Fruit fly (Drosophila melanogaster) whole organism, embryonic: ENCODE results near the gene CG43062.
A peak's percentile ranks its signal among the peaks of the same experiment; 100 is the strongest.

Experiments
- Antp ChIP-seq: fragments of 200-800 bp; sonication (Bioruptor generic); optimal IDR thresholded peaks from 3 replicates; lab custom pipeline; 2016; ENCODE audit warnings: missing biosample characterization, missing genetic modification characterization
- Atf3 ChIP-seq: fragments of 200-800 bp; sonication (Bioruptor generic); optimal IDR thresholded peaks from 3 replicates; lab custom pipeline; 2016; ENCODE audit warnings: missing biosample characterization, missing genetic modification characterization
- B-H1 ChIP-seq: fragments of 200-800 bp; sonication (Bioruptor generic); IDR thresholded peaks from 3 replicates; pipeline ENCODE4 v1.3.6; 2022; ENCODE audit warnings: missing biosample characterization, missing genetic modification characterization
- B-H2 ChIP-seq: fragments of 200-800 bp; sonication (Bioruptor generic); optimal IDR thresholded peaks from 2 replicates; lab custom pipeline; 2018; ENCODE audit warnings: missing biosample characterization, mild to moderate bottlenecking, missing genetic modification characterization
- Blimp-1 ChIP-seq: fragments of 200-800 bp; sonication (Bioruptor generic); optimal IDR thresholded peaks from 3 replicates; lab custom pipeline; 2018; ENCODE audit warnings: missing biosample characterization, missing genetic modification characterization, mild to moderate bottlenecking, moderate library complexity, missing genetic modification reagents
- CG10321 ChIP-seq: fragments of 200-800 bp; sonication (Bioruptor generic); IDR thresholded peaks from 2 replicates; pipeline ENCODE4 v1.3.6; 2022; ENCODE audit warnings: missing biosample characterization, missing genetic modification characterization
- CG11695 ChIP-seq: fragments of 200-800 bp; sonication (Bioruptor generic); IDR thresholded peaks from 3 replicates; pipeline ENCODE4 v1.3.6; 2022; ENCODE audit warnings: missing biosample characterization, missing genetic modification characterization
- CG12155 ChIP-seq: fragments of 200-800 bp; sonication (Bioruptor generic); optimal IDR thresholded peaks from 3 replicates; lab custom pipeline; 2016; ENCODE audit warnings: missing biosample characterization, missing genetic modification characterization
- CG15269 ChIP-seq: fragments of 200-800 bp; sonication (Bioruptor generic); optimal IDR thresholded peaks from 2 replicates; lab custom pipeline; 2018; ENCODE audit warnings: missing biosample characterization, mild to moderate bottlenecking, missing genetic modification characterization, moderate library complexity
- CG15514 ChIP-seq: fragments of 200-800 bp; sonication (Bioruptor generic); optimal IDR thresholded peaks from 3 replicates; lab custom pipeline; 2017; ENCODE audit warnings: missing biosample characterization, missing genetic modification characterization, mild to moderate bottlenecking, moderate library complexity, missing genetic modification reagents
- CG1603 ChIP-seq: fragments of 200-800 bp; sonication (Bioruptor generic); optimal IDR thresholded peaks from 2 replicates; lab custom pipeline; 2019; ENCODE audit warnings: missing biosample characterization, mild to moderate bottlenecking, missing genetic modification characterization, moderate library complexity
- CG1647 ChIP-seq: fragments of 200-800 bp; sonication (Bioruptor generic); optimal IDR thresholded peaks from 3 replicates; lab custom pipeline; 2016; ENCODE audit warnings: missing biosample characterization, missing genetic modification characterization
- CG33557 ChIP-seq: fragments of 200-800 bp; sonication (Bioruptor generic); optimal IDR thresholded peaks from 2 replicates; lab custom pipeline; 2019; ENCODE audit warnings: missing biosample characterization, mild to moderate bottlenecking, missing genetic modification characterization, moderate library complexity
- CG34224 ChIP-seq: fragments of 200-800 bp; sonication (Bioruptor generic); IDR thresholded peaks from 3 replicates; pipeline ENCODE4 v1.3.6; 2022; ENCODE audit warnings: missing biosample characterization, missing genetic modification characterization; ENCODE audit not compliant: partially characterized antibody
- CG3995 ChIP-seq: fragments of 200-800 bp; sonication (Bioruptor generic); optimal IDR thresholded peaks from 3 replicates; lab custom pipeline; 2016; ENCODE audit warnings: missing biosample characterization, missing genetic modification characterization
- CG42726 ChIP-seq: fragments of 200-800 bp; sonication (Bioruptor generic); IDR thresholded peaks from 2 replicates; pipeline ENCODE4 v1.3.6; 2022; ENCODE audit warnings: missing biosample characterization, missing genetic modification characterization; ENCODE audit not compliant: partially characterized antibody
- CG4404 ChIP-seq: fragments of 200-800 bp; sonication (Bioruptor generic); IDR thresholded peaks from 2 replicates; pipeline ENCODE4 v1.3.6; 2022; ENCODE audit warnings: missing biosample characterization, missing genetic modification characterization
- CG7357 ChIP-seq: fragments of 200-800 bp; sonication (Bioruptor generic); IDR thresholded peaks from 3 replicates; pipeline ENCODE4 v1.3.6; 2022; ENCODE audit warnings: missing biosample characterization, missing genetic modification characterization
- CG7928 ChIP-seq: fragments of 200-800 bp; sonication (Bioruptor generic); optimal IDR thresholded peaks from 2 replicates; lab custom pipeline; 2017; ENCODE audit warnings: missing biosample characterization, mild to moderate bottlenecking, missing genetic modification characterization
- CG8281 ChIP-seq: fragments of 200-800 bp; sonication (Bioruptor generic); optimal IDR thresholded peaks from 2 replicates; lab custom pipeline; 2018; ENCODE audit warnings: missing biosample characterization, mild to moderate bottlenecking, missing genetic modification characterization, moderate library complexity
- CG8290 ChIP-seq, 3 experiments: fragments of 200-800 bp; sonication (Bioruptor generic); optimal IDR thresholded peaks; 2 replicates each; lab custom pipeline; 2016 to 2019; ENCODE audit warnings: missing biosample characterization in 3 of 3, missing genetic modification characterization in 3 of 3, mild to moderate bottlenecking in 2 of 3, moderate library complexity in 1 of 3
- CG8388 ChIP-seq: fragments of 200-800 bp; sonication (Bioruptor generic); optimal IDR thresholded peaks from 2 replicates; lab custom pipeline; 2019; ENCODE audit warnings: missing biosample characterization, mild to moderate bottlenecking, missing genetic modification characterization, moderate library complexity
- CG9876 ChIP-seq: fragments of 200-800 bp; sonication (Bioruptor generic); optimal IDR thresholded peaks from 2 replicates; lab custom pipeline; 2016; ENCODE audit warnings: missing biosample characterization, missing genetic modification characterization
- CkIIα-i1 ChIP-seq: fragments of 200-800 bp; sonication (Bioruptor generic); IDR thresholded peaks from 2 replicates; pipeline ENCODE4 v1.3.6; 2022; ENCODE audit warnings: missing biosample characterization, missing genetic modification characterization
- D ChIP-seq, 2 experiments: fragments of 200-800 bp in 1 of 2; fragments of >200 bp in 1 of 2; sonication (Bioruptor generic) in 1 of 2; optimal IDR thresholded peaks; 2 replicates in 1 of 2; 3 replicates in 1 of 2; lab custom pipeline; 2017; ENCODE audit warnings: mild to moderate bottlenecking in 1 of 2, missing biosample characterization in 1 of 2, missing genetic modification characterization in 1 of 2, missing genetic modification reagents in 1 of 2
- D19B ChIP-seq: fragments of 200-800 bp; sonication (Bioruptor generic); optimal IDR thresholded peaks from 2 replicates; lab custom pipeline; 2017; ENCODE audit warnings: missing biosample characterization, mild to moderate bottlenecking, missing genetic modification characterization
- Deaf1 ChIP-seq: fragments of 200-800 bp; optimal IDR thresholded peaks from 3 replicates; lab custom pipeline; 2019; ENCODE audit warnings: missing biosample characterization, mild to moderate bottlenecking, missing genetic modification characterization, moderate library complexity
- Drgx ChIP-seq: fragments of 200-800 bp; sonication (Bioruptor generic); IDR thresholded peaks from 2 replicates; pipeline ENCODE4 v1.3.6; 2022; ENCODE audit warnings: missing biosample characterization, missing genetic modification characterization
- E2f1 ChIP-seq: fragments of 200-800 bp; sonication (Bioruptor generic); IDR thresholded peaks from 2 replicates; pipeline ENCODE4 v1.3.6; 2022; ENCODE audit warnings: missing biosample characterization, missing genetic modification characterization
- H2.0 ChIP-seq: fragments of 200-800 bp; sonication (Bioruptor generic); IDR thresholded peaks from 2 replicates; pipeline ENCODE4 v1.3.6; 2022; ENCODE audit warnings: missing biosample characterization, missing genetic modification characterization
- Jarid2 ChIP-seq: fragments of 200-800 bp; sonication (Bioruptor generic); optimal IDR thresholded peaks from 3 replicates; lab custom pipeline; 2017; ENCODE audit warnings: mild to moderate bottlenecking, missing biosample characterization, missing genetic modification reagents, missing genetic modification characterization
- Lim3 ChIP-seq: fragments of 200-800 bp; sonication (Bioruptor generic); IDR thresholded peaks from 2 replicates; pipeline ENCODE4 v1.3.6; 2022; ENCODE audit warnings: missing biosample characterization, missing genetic modification characterization
- Rx ChIP-seq: fragments of 200-800 bp; sonication (Bioruptor generic); IDR thresholded peaks from 2 replicates; pipeline ENCODE4 v1.3.6; 2022; ENCODE audit warnings: missing biosample characterization, missing genetic modification characterization
- Sox100B ChIP-seq: fragments of 200-800 bp; sonication (Bioruptor generic); optimal IDR thresholded peaks from 3 replicates; lab custom pipeline; 2018; ENCODE audit warnings: missing biosample characterization, mild to moderate bottlenecking, missing genetic modification characterization
- Vsx1 ChIP-seq: fragments of 200-800 bp; sonication (Bioruptor generic); optimal IDR thresholded peaks from 2 replicates; lab custom pipeline; 2017; ENCODE audit warnings: missing biosample characterization, mild to moderate bottlenecking, missing genetic modification characterization, missing genetic modification reagents
- al ChIP-seq: fragments of 200-800 bp; sonication (Bioruptor generic); IDR thresholded peaks from 2 replicates; pipeline ENCODE4 v1.3.6; 2022; ENCODE audit warnings: missing biosample characterization, missing genetic modification characterization
- chn ChIP-seq: fragments of 200-800 bp; sonication (Bioruptor generic); optimal IDR thresholded peaks from 2 replicates; lab custom pipeline; 2016; ENCODE audit warnings: missing biosample characterization, missing genetic modification characterization
- cwo ChIP-seq: fragments of 200-800 bp; sonication (Bioruptor generic); optimal IDR thresholded peaks from 3 replicates; lab custom pipeline; 2017; ENCODE audit warnings: missing biosample characterization, missing genetic modification characterization, mild to moderate bottlenecking, moderate library complexity, missing genetic modification reagents
- dm ChIP-seq: fragments of 200-800 bp; sonication (Bioruptor generic); optimal IDR thresholded peaks from 3 replicates; lab custom pipeline; 2016; ENCODE audit warnings: missing biosample characterization, missing genetic modification characterization
- eyg ChIP-seq: fragments of 200-800 bp; sonication (Bioruptor generic); optimal IDR thresholded peaks from 3 replicates; lab custom pipeline; 2016; ENCODE audit warnings: missing biosample characterization, missing genetic modification characterization
- gt ChIP-seq: fragments of 200-800 bp; sonication (Bioruptor generic); IDR thresholded peaks from 2 replicates; pipeline ENCODE4 v1.3.6; 2022; ENCODE audit warnings: missing biosample characterization, missing genetic modification characterization
- nerfin-2 ChIP-seq: fragments of 200-800 bp; sonication (Bioruptor generic); IDR thresholded peaks from 2 replicates; pipeline ENCODE4 v1.3.6; 2022; ENCODE audit warnings: missing biosample characterization, missing genetic modification characterization; ENCODE audit not compliant: partially characterized antibody
- pnt ChIP-seq: fragments of 200-800 bp; sonication (Bioruptor generic); optimal IDR thresholded peaks from 3 replicates; lab custom pipeline; 2016; ENCODE audit warnings: missing biosample characterization, missing genetic modification characterization
- ranshi ChIP-seq: fragments of 200-800 bp; sonication (Bioruptor generic); IDR thresholded peaks from 2 replicates; pipeline ENCODE4 v1.3.6; 2022; ENCODE audit warnings: missing biosample characterization, missing genetic modification characterization
- sc ChIP-seq, 3 experiments: fragments of >200 bp in 2 of 3; fragments of 200-800 bp in 1 of 3; sonication (Bioruptor generic) in 1 of 3; optimal IDR thresholded peaks; 2 replicates in 2 of 3; 3 replicates in 1 of 3; lab custom pipeline; 2017; ENCODE audit warnings: mild to moderate bottlenecking in 1 of 3, missing biosample characterization in 1 of 3, missing genetic modification characterization in 1 of 3, missing genetic modification reagents in 1 of 3
- sens-2 ChIP-seq: fragments of 200-800 bp; sonication (Bioruptor generic); IDR thresholded peaks from 2 replicates; pipeline ENCODE4 v1.3.6; 2022; ENCODE audit warnings: missing biosample characterization, missing genetic modification characterization
- tgo ChIP-seq: fragments of 200-800 bp; sonication (Bioruptor generic); IDR thresholded peaks from 3 replicates; pipeline ENCODE4 v1.3.6; 2022; ENCODE audit warnings: missing biosample characterization, missing genetic modification characterization
- toy ChIP-seq: fragments of 200-800 bp; sonication (Bioruptor generic); IDR thresholded peaks from 2 replicates; pipeline ENCODE4 v1.3.6; 2022; ENCODE audit warnings: missing biosample characterization, missing genetic modification characterization

CG43062 gene

DNA sequence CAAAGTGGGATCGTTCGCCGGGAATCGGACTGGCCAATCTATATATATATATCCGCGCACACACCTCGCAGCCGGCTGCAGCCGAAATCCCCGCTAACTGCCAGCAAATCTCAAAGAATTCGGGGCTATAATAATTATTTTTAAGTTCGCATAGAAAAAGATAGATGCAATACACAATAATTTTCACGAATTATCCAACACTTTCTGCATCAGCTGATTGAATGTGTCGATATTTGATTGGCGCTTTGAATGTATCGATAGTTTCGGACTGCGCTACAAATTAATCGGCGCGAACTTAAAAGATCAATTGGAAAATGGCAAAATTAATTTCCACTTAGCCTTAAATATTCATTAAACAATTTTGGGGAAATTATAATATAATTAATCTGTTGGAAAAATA, 46.6 kb downstream of the CG43062 start, which contains the start of gene Sbf (continued):
- TF ChIP-seq CG11695 (GFP tag; lab: Robert Waterston, UW) = no peak
- peak; percentile 65 for TF ChIP-seq CG3995
- no peak for TF ChIP-seq CG1647 (GFP tag; lab: Kevin White, UChicago)
- no peak for TF ChIP-seq CG7928 (GFP tag; lab: Kevin White, UChicago)
- no peak for TF ChIP-seq CG33557
- TF ChIP-seq gt (GFP tag; lab: Robert Waterston, UW) = no peak
- no peak for TF ChIP-seq E2f1
- TF ChIP-seq CG7357 (GFP tag; lab: Robert Waterston, UW) = no peak
- no peak for TF ChIP-seq CG12155
- TF ChIP-seq toy = no peak
- no peak for TF ChIP-seq Deaf1
- TF ChIP-seq Vsx1 = no peak
- no peak for TF ChIP-seq D (optimal IDR thresholded peaks at IDR 0.05; lab: Kevin White, UChicago)
- TF ChIP-seq D (GFP tag; optimal IDR thresholded peaks at IDR 0.05; lab: Kevin White, UChicago) = no peak
- no peak for TF ChIP-seq B-H1 (GFP tag; lab: Robert Waterston, UW)
- TF ChIP-seq Rx (GFP tag; lab: Robert Waterston, UW) = no peak
- TF ChIP-seq CG10321 (GFP tag; lab: Robert Waterston, UW) = no peak
- TF ChIP-seq tgo = no peak
- no peak for TF ChIP-seq chn (GFP tag; lab: Kevin White, UChicago)
- peak; percentile 91 for TF ChIP-seq CG34224 (GFP tag; lab: Robert Waterston, UW)
- TF ChIP-seq CG4404 (GFP tag; lab: Robert Waterston, UW) = no peak
- TF ChIP-seq CkIIα-i1 (GFP tag; lab: Robert Waterston, UW) = no peak
- TF ChIP-seq CG15269 (tag; lab: Kevin White, UChicago) = no peak
- no peak for TF ChIP-seq Atf3 (GFP tag; lab: Kevin White, UChicago)
- TF ChIP-seq CG15514 (GFP tag; lab: Kevin White, UChicago) = peak; percentile 74
- TF ChIP-seq CG1603 (tag; lab: Kevin White, UChicago) = no peak
- TF ChIP-seq CG42726 (GFP tag; lab: Robert Waterston, UW) = peak; percentile 24; the same call in 1 of the 2 replicates
- TF ChIP-seq CG8290 (GFP tag; optimal IDR thresholded peaks at IDR 0.05; lab: Kevin White, UChicago) = no peak
- no peak for TF ChIP-seq CG8290 (tag; optimal IDR thresholded peaks at IDR 0.05; lab: Kevin White, UChicago)
- TF ChIP-seq pnt (GFP tag; lab: Kevin White, UChicago) = no peak
- no peak for TF ChIP-seq al
- TF ChIP-seq CG8388 (GFP tag; lab: Kevin White, UChicago) = no peak
- no peak for TF ChIP-seq H2.0 (GFP tag; lab: Robert Waterston, UW)
- TF ChIP-seq cwo (GFP tag; lab: Kevin White, UChicago) = no peak
- no peak for TF ChIP-seq Drgx (GFP tag; lab: Robert Waterston, UW)
- peak; percentile 57 for TF ChIP-seq B-H2 (GFP tag; lab: Kevin White, UChicago)
- TF ChIP-seq sc (optimal IDR thresholded peaks at IDR 0.05; lab: Kevin White, UChicago) = no peak
- no peak for TF ChIP-seq sc (GFP tag; optimal IDR thresholded peaks at IDR 0.05; lab: Kevin White, UChicago)
- TF ChIP-seq Sox100B = no peak
- no peak for TF ChIP-seq ranshi (GFP tag; lab: Robert Waterston, UW)
- peak; percentile 44 for TF ChIP-seq nerfin-2
- TF ChIP-seq Jarid2 = no peak
- no peak for TF ChIP-seq Lim3 (GFP tag; lab: Robert Waterston, UW)
- no peak for TF ChIP-seq Blimp-1 (GFP tag; lab: Kevin White, UChicago)
- no peak for TF ChIP-seq CG8281 (tag; lab: Kevin White, UChicago)
- TF ChIP-seq eyg (GFP tag; lab: Kevin White, UChicago) = no peak
- no peak for TF ChIP-seq D19B (GFP tag; lab: Kevin White, UChicago)
- TF ChIP-seq sens-2 (GFP tag; lab: Robert Waterston, UW) = no peak
- TF ChIP-seq dm = no peak
- TF ChIP-seq Antp (GFP tag; lab: Kevin White, UChicago) = no peak
- TF ChIP-seq CG9876 = no peak
